Fruit fly (Drosophila melanogaster) whole organism, embryonic: ENCODE measurements around the gene Zpr1.

Experiments used
- CG10565 ChIP-seq: fragments of 200-800 bp; sonication (Bioruptor generic); optimal IDR thresholded peaks from 3 replicates; lab custom pipeline; 2016; ENCODE audit warnings: missing biosample characterization, mild to moderate bottlenecking, missing genetic modification characterization
- CG12104 ChIP-seq: fragments of 200-800 bp; sonication (Bioruptor generic); optimal IDR thresholded peaks from 3 replicates; lab custom pipeline; 2016; ENCODE audit warnings: missing biosample characterization, missing genetic modification characterization
- CG12659 ChIP-seq: fragments of 200-800 bp; sonication (Bioruptor generic); optimal IDR thresholded peaks from 3 replicates; lab custom pipeline; 2017; ENCODE audit warnings: mild to moderate bottlenecking, missing biosample characterization, missing genetic modification reagents, missing genetic modification characterization
- CG12942 ChIP-seq: fragments of 200-800 bp; sonication (Bioruptor generic); optimal IDR thresholded peaks from 3 replicates; lab custom pipeline; 2016; ENCODE audit warnings: missing biosample characterization, missing genetic modification characterization
- CG13296 ChIP-seq: fragments of 200-800 bp; sonication (Bioruptor generic); optimal IDR thresholded peaks from 3 replicates; lab custom pipeline; 2018; ENCODE audit warnings: missing biosample characterization, mild to moderate bottlenecking, missing genetic modification characterization
- CG13624 ChIP-seq: fragments of 200-800 bp; sonication (Bioruptor generic); optimal IDR thresholded peaks from 2 replicates; lab custom pipeline; 2016; ENCODE audit warnings: missing biosample characterization, missing genetic modification characterization
- CG15073 ChIP-seq: fragments of 200-800 bp; sonication (Bioruptor generic); optimal IDR thresholded peaks from 2 replicates; lab custom pipeline; 2016; ENCODE audit warnings: missing biosample characterization, missing genetic modification characterization
- CG15601 ChIP-seq: fragments of 200-800 bp; sonication (Bioruptor generic); optimal IDR thresholded peaks from 3 replicates; lab custom pipeline; 2019; ENCODE audit warnings: missing biosample characterization, mild to moderate bottlenecking, missing genetic modification characterization, moderate library complexity
- CG17186 ChIP-seq: fragments of 200-800 bp; sonication (Bioruptor generic); optimal IDR thresholded peaks from 3 replicates; lab custom pipeline; 2017; ENCODE audit warnings: missing biosample characterization, missing genetic modification reagents, missing genetic modification characterization
- CG17912 ChIP-seq: fragments of 200-800 bp; sonication (Bioruptor generic); optimal IDR thresholded peaks from 2 replicates; lab custom pipeline; 2018; ENCODE audit warnings: missing biosample characterization, mild to moderate bottlenecking, missing genetic modification characterization
- CG18599 ChIP-seq: fragments of 200-800 bp; sonication (Bioruptor generic); optimal IDR thresholded peaks from 3 replicates; lab custom pipeline; 2017; ENCODE audit warnings: missing biosample characterization, missing genetic modification characterization, mild to moderate bottlenecking, moderate library complexity, missing genetic modification reagents
- CG18764 ChIP-seq: fragments of 200-800 bp; sonication (Bioruptor generic); optimal IDR thresholded peaks from 3 replicates; lab custom pipeline; 2016; ENCODE audit warnings: missing biosample characterization, missing genetic modification characterization
- CG2120 ChIP-seq: fragments of 200-800 bp; sonication (Bioruptor generic); optimal IDR thresholded peaks from 3 replicates; lab custom pipeline; 2016; ENCODE audit warnings: missing biosample characterization, missing genetic modification characterization
- CG31365 ChIP-seq: fragments of 200-800 bp; sonication (Bioruptor generic); optimal IDR thresholded peaks from 2 replicates; lab custom pipeline; 2018; ENCODE audit warnings: missing biosample characterization, mild to moderate bottlenecking, missing genetic modification characterization
- CG3407 ChIP-seq: fragments of 200-800 bp; sonication (Bioruptor generic); optimal IDR thresholded peaks from 2 replicates; lab custom pipeline; 2018; ENCODE audit warnings: missing biosample characterization, mild to moderate bottlenecking, missing genetic modification characterization
- CG34376 ChIP-seq: fragments of 200-800 bp; sonication (Bioruptor generic); optimal IDR thresholded peaks from 2 replicates; lab custom pipeline; 2018; ENCODE audit warnings: missing biosample characterization, mild to moderate bottlenecking, missing genetic modification characterization
- CG6791 ChIP-seq: fragments of 200-800 bp; sonication (Bioruptor generic); IDR thresholded peaks from 3 replicates; pipeline ENCODE4 v1.3.6; 2022; ENCODE audit warnings: missing biosample characterization, missing genetic modification characterization; ENCODE audit not compliant: partially characterized antibody
- CG7271 ChIP-seq: fragments of 200-800 bp; sonication (Bioruptor generic); optimal IDR thresholded peaks from 2 replicates; lab custom pipeline; 2018; ENCODE audit warnings: missing biosample characterization, mild to moderate bottlenecking, missing genetic modification characterization, moderate library complexity
- CG9215 ChIP-seq: fragments of 200-800 bp; sonication (Bioruptor generic); IDR thresholded peaks from 2 replicates; pipeline ENCODE4 v1.3.6; 2022; ENCODE audit warnings: missing biosample characterization, missing genetic modification characterization
- CG9876 ChIP-seq: fragments of 200-800 bp; sonication (Bioruptor generic); optimal IDR thresholded peaks from 2 replicates; lab custom pipeline; 2016; ENCODE audit warnings: missing biosample characterization, missing genetic modification characterization
- Dfd ChIP-seq, 2 experiments: fragments of >200 bp; optimal IDR thresholded peaks; 2 replicates each; lab custom pipeline; 2017; ENCODE audit warnings: missing biosample characterization in 2 of 2, missing genetic modification characterization in 2 of 2
- ERR ChIP-seq: fragments of 200-800 bp; sonication (Bioruptor generic); optimal IDR thresholded peaks from 2 replicates; lab custom pipeline; 2016; ENCODE audit warnings: missing biosample characterization, missing genetic modification characterization
- Ets65A ChIP-seq: fragments of 200-800 bp; sonication (Bioruptor generic); peaks from one replicate; lab custom pipeline; 2016; ENCODE audit warnings: missing biosample characterization, missing genetic modification characterization
- Fer2 ChIP-seq: fragments of 200-800 bp; sonication (Bioruptor generic); optimal IDR thresholded peaks from 2 replicates; lab custom pipeline; 2018; ENCODE audit warnings: missing biosample characterization, mild to moderate bottlenecking, missing genetic modification characterization, moderate library complexity
- Hand ChIP-seq: fragments of 200-800 bp; sonication (Bioruptor generic); optimal IDR thresholded peaks from 2 replicates; lab custom pipeline; 2017; ENCODE audit warnings: mild to moderate bottlenecking, missing biosample characterization, missing genetic modification reagents, missing genetic modification characterization
- Hmx ChIP-seq: fragments of 200-800 bp; sonication (Bioruptor generic); optimal IDR thresholded peaks from 2 replicates; lab custom pipeline; 2016; ENCODE audit warnings: missing biosample characterization, missing genetic modification characterization
- Mrtf ChIP-seq: fragments of 200-800 bp; sonication (Bioruptor generic); IDR thresholded peaks from 3 replicates; pipeline ENCODE4 v1.3.6; 2022; ENCODE audit warnings: missing biosample characterization, missing genetic modification characterization
- NFAT ChIP-seq: fragments of 200-800 bp; sonication (Bioruptor generic); IDR thresholded peaks from 2 replicates; pipeline ENCODE4 v1.3.6; 2022; ENCODE audit warnings: missing biosample characterization, missing genetic modification characterization
- Optix ChIP-seq: fragments of 200-800 bp; sonication (Bioruptor generic); IDR thresholded peaks from 3 replicates; pipeline ENCODE4 v1.3.6; 2022; ENCODE audit warnings: missing biosample characterization, missing genetic modification characterization
- Pdp1 ChIP-seq, 2 experiments: fragments of 200-800 bp; sonication (Bioruptor generic); optimal IDR thresholded peaks; 3 replicates each; lab custom pipeline; 2016; ENCODE audit warnings: missing biosample characterization in 2 of 2, missing genetic modification characterization in 2 of 2, mild to moderate bottlenecking in 1 of 2, moderate library complexity in 1 of 2
- Rfx ChIP-seq: fragments of 200-800 bp; sonication (Bioruptor generic); IDR thresholded peaks from 2 replicates; pipeline ENCODE4 v1.3.6; 2022; ENCODE audit warnings: missing biosample characterization, missing genetic modification characterization
- Side ChIP-seq: fragments of 200-800 bp; sonication (Bioruptor generic); optimal IDR thresholded peaks from 2 replicates; lab custom pipeline; 2016; ENCODE audit warnings: missing biosample characterization, missing genetic modification characterization
- Spps ChIP-seq: fragments of 200-800 bp; sonication (Bioruptor generic); optimal IDR thresholded peaks from 2 replicates; lab custom pipeline; 2018; ENCODE audit warnings: missing biosample characterization, mild to moderate bottlenecking, missing genetic modification characterization
- ase ChIP-seq: fragments of 200-800 bp; sonication (Bioruptor generic); IDR thresholded peaks from 3 replicates; pipeline ENCODE4 v1.3.6; 2022; ENCODE audit warnings: missing biosample characterization, missing genetic modification characterization
- dimm ChIP-seq: fragments of 200-800 bp; sonication (Bioruptor generic); IDR thresholded peaks from 2 replicates; pipeline ENCODE4 v1.3.6; 2022; ENCODE audit warnings: missing biosample characterization, missing genetic modification characterization
- esg ChIP-seq: fragments of 200-800 bp; sonication (Bioruptor generic); conservative IDR thresholded peaks from 2 replicates; pipeline ENCODE4 v1.3.6; 2022; ENCODE audit warnings: missing biosample characterization, missing genetic modification characterization
- ewg ChIP-seq: fragments of 200-800 bp; sonication (Bioruptor generic); optimal IDR thresholded peaks from 3 replicates; lab custom pipeline; 2017; ENCODE audit warnings: mild to moderate bottlenecking, missing biosample characterization, missing genetic modification reagents, missing genetic modification characterization
- grau ChIP-seq: fragments of 200-800 bp; optimal IDR thresholded peaks from 3 replicates; lab custom pipeline; 2019; ENCODE audit warnings: missing biosample characterization, mild to moderate bottlenecking, missing genetic modification characterization, moderate library complexity
- gro ChIP-seq: fragments of 200-800 bp; sonication (Bioruptor generic); optimal IDR thresholded peaks from 2 replicates; lab custom pipeline; 2016; ENCODE audit warnings: missing biosample characterization, missing genetic modification characterization
- her ChIP-seq: fragments of 200-800 bp; sonication (Bioruptor generic); optimal IDR thresholded peaks from 2 replicates; lab custom pipeline; 2016; ENCODE audit warnings: missing biosample characterization, missing genetic modification characterization
- inv ChIP-seq: fragments of 200-800 bp; sonication (Bioruptor generic); IDR thresholded peaks from 2 replicates; pipeline ENCODE4 v1.3.6; 2022; ENCODE audit warnings: missing biosample characterization, missing genetic modification characterization; ENCODE audit not compliant: partially characterized antibody
- lbe ChIP-seq: fragments of 200-800 bp; sonication (Bioruptor generic); optimal IDR thresholded peaks from 2 replicates; lab custom pipeline; 2016; ENCODE audit warnings: missing biosample characterization, mild to moderate bottlenecking, missing genetic modification characterization
- odd ChIP-seq: fragments of 200-800 bp; sonication (Bioruptor generic); optimal IDR thresholded peaks from 2 replicates; lab custom pipeline; 2017; ENCODE audit warnings: missing biosample characterization, mild to moderate bottlenecking, missing genetic modification characterization
- sisA ChIP-seq: fragments of 200-800 bp; sonication (Bioruptor generic); IDR thresholded peaks from 2 replicates; pipeline ENCODE4 v1.3.6; 2022; ENCODE audit warnings: missing biosample characterization, missing genetic modification characterization
- slou ChIP-seq: fragments of 200-800 bp; sonication (Bioruptor generic); optimal IDR thresholded peaks from 3 replicates; lab custom pipeline; 2016; ENCODE audit warnings: missing biosample characterization, missing genetic modification characterization
- sna ChIP-seq: fragments of 200-800 bp; sonication (Bioruptor generic); IDR thresholded peaks from 2 replicates; pipeline ENCODE4 v1.3.6; 2022; ENCODE audit warnings: missing biosample characterization, missing genetic modification characterization; ENCODE audit not compliant: partially characterized antibody
- sob ChIP-seq: fragments of 200-800 bp; sonication (Bioruptor generic); IDR thresholded peaks from 2 replicates; pipeline ENCODE4 v1.3.6; 2022; ENCODE audit warnings: missing biosample characterization, missing genetic modification characterization
- tio ChIP-seq: fragments of 200-800 bp; sonication (Bioruptor generic); optimal IDR thresholded peaks from 2 replicates; lab custom pipeline; 2017; ENCODE audit warnings: missing biosample characterization, missing genetic modification characterization, inconsistent platforms
- tup ChIP-seq: fragments of 200-800 bp; sonication (Bioruptor generic); optimal IDR thresholded peaks from 2 replicates; lab custom pipeline; 2016; ENCODE audit warnings: missing biosample characterization, mild to moderate bottlenecking, missing genetic modification characterization, moderate library complexity
- zf30C ChIP-seq: fragments of 200-800 bp; sonication (Bioruptor generic); optimal IDR thresholded peaks from 3 replicates; lab custom pipeline; 2018; ENCODE audit warnings: missing biosample characterization, mild to moderate bottlenecking, missing genetic modification characterization

Gene Zpr1

dm6 chrX:9127264-9128011, 34.5 kb downstream of the Zpr1 start (continued):
- TF ChIP-seq Pdp1 (GFP tag; optimal IDR thresholded peaks at IDR 0.05; lab: Kevin White, UChicago) (peak in 1 of 2 experiments; percentile 18), tup (GFP tag; lab: Kevin White, UChicago) (no peak), grau (tag; lab: Kevin White, UChicago) (peak; percentile 5), Hmx (GFP tag; lab: Kevin White, UChicago) (no peak), NFAT (GFP tag; lab: Robert Waterston, UW) (no peak), sob (no peak), CG2120 (GFP tag; lab: Kevin White, UChicago) (peak; percentile 28), CG12659 (no peak), sna (GFP tag; lab: Robert Waterston, UW) (no peak), CG6791 (GFP tag; lab: Robert Waterston, UW) (no peak), Hand (GFP tag; lab: Kevin White, UChicago) (no peak), CG13624 (GFP tag; lab: Kevin White, UChicago) (no peak), Spps (tag; lab: Kevin White, UChicago) (no peak), Rfx (GFP tag; lab: Robert Waterston, UW) (no peak), Fer2 (tag; lab: Kevin White, UChicago) (no peak), CG15073 (GFP tag; lab: Kevin White, UChicago) (no peak), inv (no peak), ewg (GFP tag; lab: Kevin White, UChicago) (no peak), slou (GFP tag; lab: Kevin White, UChicago) (no peak), her (GFP tag; lab: Kevin White, UChicago) (no peak), Ets65A (GFP tag; lab: Kevin White, UChicago) (peak; percentile 27), CG9876 (GFP tag; lab: Kevin White, UChicago) (no peak), odd (GFP tag; lab: Kevin White, UChicago) (no peak), lbe (GFP tag; lab: Kevin White, UChicago) (no peak), CG31365 (no peak), Dfd (GFP tag; optimal IDR thresholded peaks at IDR 0.05; lab: Kevin White, UChicago) (no peak), esg (0 out of 2 replicates have a peak, but pooled peaks have one; percentile 12), CG17186 (GFP tag; lab: Kevin White, UChicago) (no peak), CG18599 (GFP tag; lab: Kevin White, UChicago) (peak; percentile 51), gro (GFP tag; lab: Kevin White, UChicago) (no peak), CG34376 (GFP tag; lab: Kevin White, UChicago) (no peak), ase (GFP tag; lab: Robert Waterston, UW) (no peak), CG12104 (GFP tag; lab: Kevin White, UChicago) (no peak), CG17912 (GFP tag; lab: Kevin White, UChicago) (no peak), CG9215 (no peak), ERR (GFP tag; lab: Kevin White, UChicago) (no peak), CG3407 (GFP tag; lab: Kevin White, UChicago) (no peak), CG10565 (GFP tag; lab: Kevin White, UChicago) (no peak), zf30C (GFP tag; lab: Kevin White, UChicago) (no peak), Mrtf (GFP tag; lab: Robert Waterston, UW) (no peak), Optix (GFP tag; lab: Robert Waterston, UW) (no peak), CG13296 (GFP tag; lab: Kevin White, UChicago) (no peak), Side (GFP tag; lab: Kevin White, UChicago) (no peak), CG15601 (tag; lab: Kevin White, UChicago) (no peak), dimm (GFP tag; lab: Robert Waterston, UW) (no peak), tio (GFP tag; lab: Kevin White, UChicago) (peak; percentile 15), sisA (GFP tag; lab: Robert Waterston, UW) (0 out of 2 replicates have a peak, but pooled peaks have one; percentile 17), CG7271 (tag; lab: Kevin White, UChicago) (no peak), CG12942 (GFP tag; lab: Kevin White, UChicago) (no peak), CG18764 (GFP tag; lab: Kevin White, UChicago) (no peak)
